Fruit fly (Drosophila melanogaster) Kc167 (cell line): ENCODE data around the gene CG17928.

ENCODE experiments used
- Sin3A ChIP-seq: fragments of >200 bp; optimal IDR thresholded peaks from 2 replicates; lab custom pipeline; 2018; ENCODE audit warnings: missing external identifiers
- insv ChIP-seq: fragments of >200 bp; optimal IDR thresholded peaks from 3 replicates; lab custom pipeline; 2018; ENCODE audit warnings: missing external identifiers
- psq ChIP-seq: fragments of >200 bp; optimal IDR thresholded peaks from 2 replicates; lab custom pipeline; 2017; ENCODE audit warnings: missing external identifiers
- ttk ChIP-seq: sonication (Bioruptor generic); optimal IDR thresholded peaks from 2 replicates; lab custom pipeline; 2017; ENCODE audit warnings: missing external identifiers

dm6 chr2L:16747145-16747544, 44.2 kb upstream of the CG17928 start:
- TF ChIP-seq Sin3A (lab: Kevin White, UChicago) = no peak
- TF ChIP-seq psq = no peak
- no peak for TF ChIP-seq insv (lab: Kevin White, UChicago)
- no peak for TF ChIP-seq ttk (lab: Kevin White, UChicago)
